Worm (Caenorhabditis elegans): ENCODE measurements around the gene oef-1.

The oef-1 gene

ce11 chrIV:7532360-7532759, 15.9 kb upstream of the oef-1 start, which contains the start of gene R05G6.1:
Gene R05G6.1, plus strand, starts transcription at chrIV:7532660.
- TF ChIP-seq ztf-11 (tag; optimal IDR thresholded peaks at IDR 0.05) (no peak), mab-5 (tag; optimal IDR thresholded peaks at IDR 0.05) (no peak), mls-2 (tag; optimal IDR thresholded peaks at IDR 0.05) (no peak), nhr-28 (tag; optimal IDR thresholded peaks at IDR 0.05) (no peak)

- TF ChIP-seq nhr-237 (tag; optimal IDR thresholded peaks at IDR 0.05): no peak
- peak; percentile 95 for TF ChIP-seq ces-1 (GFP tag; optimal IDR thresholded peaks at IDR 0.05)
- TF ChIP-seq tbx-8 (GFP tag; optimal IDR thresholded peaks at IDR 0.05): no peak
- TF ChIP-seq nhr-12 (tag; optimal IDR thresholded peaks at IDR 0.05): no peak
- no peak for TF ChIP-seq ztf-11 (tag; optimal IDR thresholded peaks at IDR 0.05)
These were observed 5.7 kb upstream of the oef-1 start, which contains the start of gene R05G6.10 for ce11 chrIV:7542485-7543001. Gene R05G6.10, minus strand, starts transcription at chrIV:7542535.

- TF ChIP-seq snpc-4 (tag; optimal IDR thresholded peaks at IDR 0.05): no peak
- no peak for TF ChIP-seq tbx-8 (GFP tag; optimal IDR thresholded peaks at IDR 0.05)
- no peak for TF ChIP-seq mep-1 (tag; optimal IDR thresholded peaks at IDR 0.05)
- no peak for TF ChIP-seq ztf-11 (tag; optimal IDR thresholded peaks at IDR 0.05)
These were observed 4.6 kb upstream of the oef-1 start for ce11 chrIV:7543662-7544061.

ce11 chrIV:7549844-7550243, 1.6 kb downstream of the oef-1 start:
- no peak for TF ChIP-seq nhr-2 (tag; optimal IDR thresholded peaks at IDR 0.05)
- no peak for TF ChIP-seq mep-1 (tag; optimal IDR thresholded peaks at IDR 0.05)
- no peak for TF ChIP-seq nhr-76 (tag; optimal IDR thresholded peaks at IDR 0.05)

ce11 chrIV:7550445-7550844, 2.2 kb downstream of the oef-1 start, which contains the start of gene pam-1:
Gene pam-1, minus strand, starts transcription at chrIV:7550812.
- TF ChIP-seq lin-32 (GFP tag; optimal IDR thresholded peaks at IDR 0.05): no peak
- TF ChIP-seq nhr-237 (tag; optimal IDR thresholded peaks at IDR 0.05): no peak
- TF ChIP-seq drap-1 (GFP tag; optimal IDR thresholded peaks at IDR 0.05): no peak
- no peak for TF ChIP-seq mab-5 (tag; optimal IDR thresholded peaks at IDR 0.05)
- no peak for TF ChIP-seq tbx-8 (GFP tag; optimal IDR thresholded peaks at IDR 0.05)
- TF ChIP-seq nhr-76 (tag; optimal IDR thresholded peaks at IDR 0.05): no peak
- no peak for TF ChIP-seq cnd-1 (tag; optimal IDR thresholded peaks at IDR 0.05)

DNA sequence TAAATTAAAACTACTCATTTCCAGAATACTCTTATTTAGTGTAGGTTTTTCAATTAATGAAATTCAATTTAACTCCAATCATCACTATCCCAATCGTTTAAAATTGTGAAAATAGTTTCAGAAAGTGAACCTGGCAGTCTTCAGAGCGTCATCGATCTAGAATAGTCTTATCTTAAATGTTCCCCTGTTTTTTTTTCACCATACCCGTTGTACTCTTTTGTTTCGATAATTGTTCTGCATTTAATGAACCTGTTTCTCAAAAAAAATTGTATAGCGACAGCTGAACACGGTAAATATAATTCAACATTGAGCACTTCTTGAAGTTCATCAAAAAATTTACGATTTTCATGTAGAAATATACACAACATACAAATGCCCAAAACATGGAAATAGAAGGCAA, 3.0 kb downstream of the oef-1 start:
- TF ChIP-seq ceh-39 (tag; optimal IDR thresholded peaks at IDR 0.05) (no peak), mep-1 (tag; optimal IDR thresholded peaks at IDR 0.05) (no peak), sptf-1 (tag; optimal IDR thresholded peaks at IDR 0.05) (no peak), blmp-1 (tag; optimal IDR thresholded peaks at IDR 0.05) (no peak), nhr-237 (tag; optimal IDR thresholded peaks at IDR 0.05) (no peak), ztf-11 (tag; optimal IDR thresholded peaks at IDR 0.05) (no peak), lin-32 (GFP tag; optimal IDR thresholded peaks at IDR 0.05) (no peak), ham-2 (GFP tag; optimal IDR thresholded peaks at IDR 0.05) (no peak), nhr-12 (tag; optimal IDR thresholded peaks at IDR 0.05) (no peak), nhr-2 (tag; optimal IDR thresholded peaks at IDR 0.05) (no peak)

DNA sequence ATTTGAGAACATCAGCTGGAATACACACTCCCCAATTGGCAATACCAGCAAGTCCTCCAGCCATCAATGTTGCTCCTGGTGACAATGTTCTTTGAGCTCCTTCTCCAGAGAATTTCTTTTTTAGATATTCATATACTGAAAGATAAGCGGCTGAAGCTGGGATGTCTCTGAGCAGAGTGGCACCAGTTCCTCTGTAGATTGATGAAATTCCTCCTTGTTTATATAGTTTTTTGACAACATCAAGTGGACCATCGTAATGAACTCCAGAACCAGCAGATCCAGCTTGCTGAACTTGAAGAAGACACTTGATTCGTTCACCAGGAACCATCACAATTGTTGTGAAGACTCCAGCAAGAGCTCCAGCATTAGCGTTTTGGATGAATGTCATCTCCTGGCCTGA, 3.9 kb downstream of the oef-1 start:
- TF ChIP-seq nhr-76 (tag; optimal IDR thresholded peaks at IDR 0.05): no peak
- TF ChIP-seq unc-39 (tag; optimal IDR thresholded peaks at IDR 0.05): no peak
- no peak for TF ChIP-seq bed-3 (GFP tag; optimal IDR thresholded peaks at IDR 0.05)
- TF ChIP-seq sptf-1 (tag; optimal IDR thresholded peaks at IDR 0.05): no peak
- TF ChIP-seq lin-13 (tag; optimal IDR thresholded peaks at IDR 0.05): no peak
- no peak for TF ChIP-seq elt-1 (tag; optimal IDR thresholded peaks at IDR 0.05; ENCODE audit: borderline replicate concordance, insufficient read depth)
- no peak for TF ChIP-seq ces-1 (GFP tag; optimal IDR thresholded peaks at IDR 0.05)
- TF ChIP-seq tbx-8 (GFP tag; optimal IDR thresholded peaks at IDR 0.05): no peak
- no peak for TF ChIP-seq hlh-1 (tag; optimal IDR thresholded peaks at IDR 0.05)
- no peak for TF ChIP-seq blmp-1 (tag; optimal IDR thresholded peaks at IDR 0.05)
- TF ChIP-seq ceh-39 (tag; optimal IDR thresholded peaks at IDR 0.05): no peak
- no peak for TF ChIP-seq ceh-83 (GFP tag; optimal IDR thresholded peaks at IDR 0.05)
- no peak for TF ChIP-seq lin-32 (GFP tag; optimal IDR thresholded peaks at IDR 0.05)
- TF ChIP-seq drap-1 (GFP tag; optimal IDR thresholded peaks at IDR 0.05): no peak
- no peak for TF ChIP-seq lsy-2 (tag; optimal IDR thresholded peaks at IDR 0.05)
- no peak for TF ChIP-seq unc-120 (tag; optimal IDR thresholded peaks at IDR 0.05; ENCODE audit: poor library complexity, severe bottlenecking)
- no peak for TF ChIP-seq zip-8 (tag; optimal IDR thresholded peaks at IDR 0.05)
- no peak for TF ChIP-seq ztf-11 (tag; optimal IDR thresholded peaks at IDR 0.05)
- TF ChIP-seq mab-5 (tag; optimal IDR thresholded peaks at IDR 0.05): no peak
- TF ChIP-seq flh-1 (GFP tag; optimal IDR thresholded peaks at IDR 0.05): no peak

Data from whole organism, mixed stage, embryonic.